Fruit fly (Drosophila melanogaster) whole organism, wandering third instar larva: Measurements from ENCODE around the gene Pxn.

ENCODE experiments used
- Abd-B ChIP-seq: fragments of >200 bp; optimal IDR thresholded peaks from 2 replicates; lab custom pipeline; 2017; ENCODE audit warnings: missing biosample characterization, missing genetic modification characterization
- CG32264 ChIP-seq: fragments of 200-800 bp; sonication (Bioruptor generic); optimal IDR thresholded peaks from 2 replicates; lab custom pipeline; 2016; ENCODE audit warnings: missing biosample characterization, missing genetic modification characterization
- CrebA ChIP-seq: fragments of 200-800 bp; sonication (Bioruptor generic); optimal IDR thresholded peaks from 2 replicates; lab custom pipeline; 2016; ENCODE audit warnings: missing biosample characterization, mild to moderate bottlenecking, missing genetic modification characterization, borderline replicate concordance
- Dif ChIP-seq: fragments of 200-275, 200-300 bp; sonication (Bioruptor generic); optimal IDR thresholded peaks from 2 replicates; lab custom pipeline; 2018; ENCODE audit warnings: missing biosample characterization, missing genetic modification characterization; ENCODE audit not compliant: partially characterized antibody
- GATAd ChIP-seq: sonication (Bioruptor generic); optimal IDR thresholded peaks from 2 replicates; lab custom pipeline; 2016; ENCODE audit warnings: missing biosample characterization, missing genetic modification characterization
- HLH106 ChIP-seq: fragments of 200-800 bp; optimal IDR thresholded peaks from 3 replicates; lab custom pipeline; 2019; ENCODE audit warnings: missing biosample characterization, mild to moderate bottlenecking, missing genetic modification characterization, moderate library complexity
- Hnf4 ChIP-seq: fragments of 200-800 bp; sonication (Bioruptor generic); optimal IDR thresholded peaks from 2 replicates; lab custom pipeline; 2016; ENCODE audit warnings: missing biosample characterization, mild to moderate bottlenecking, missing genetic modification characterization
- Hr78 ChIP-seq: fragments of >200 bp; optimal IDR thresholded peaks from 2 replicates; lab custom pipeline; 2017; ENCODE audit warnings: missing biosample characterization, missing genetic modification characterization
- Hr83 ChIP-seq: fragments of 200-300 bp; sonication (Bioruptor generic); optimal IDR thresholded peaks from 2 replicates; lab custom pipeline; 2016; ENCODE audit warnings: missing biosample characterization, mild to moderate bottlenecking, missing genetic modification characterization, moderate library complexity; ENCODE audit not compliant: poor library complexity, severe bottlenecking
- Jra ChIP-seq: sonication (Bioruptor generic); optimal IDR thresholded peaks from 2 replicates; lab custom pipeline; 2016; ENCODE audit warnings: missing biosample characterization, missing genetic modification characterization
- Mio ChIP-seq: sonication (Bioruptor generic); optimal IDR thresholded peaks from 2 replicates; lab custom pipeline; 2016; ENCODE audit warnings: missing biosample characterization, missing genetic modification characterization
- Myc ChIP-seq: fragments of >200 bp; optimal IDR thresholded peaks from 2 replicates; lab custom pipeline; 2017
- N ChIP-seq: fragments of >200 bp; optimal IDR thresholded peaks from 2 replicates; lab custom pipeline; 2018; ENCODE audit warnings: missing biosample characterization, missing external identifiers, missing genetic modification characterization
- OdsH ChIP-seq: fragments of 200-800 bp; sonication (Bioruptor generic); optimal IDR thresholded peaks from 2 replicates; lab custom pipeline; 2016; ENCODE audit warnings: missing biosample characterization, mild to moderate bottlenecking, missing genetic modification characterization
- Rel ChIP-seq, 2 experiments: fragments of 200-800 bp; sonication (Bioruptor generic) in 1 of 2; optimal IDR thresholded peaks; 2 replicates in 1 of 2; 3 replicates in 1 of 2; lab custom pipeline; 2016 to 2019; ENCODE audit warnings: mild to moderate bottlenecking in 2 of 2, missing biosample characterization in 2 of 2, missing genetic modification characterization in 2 of 2, moderate library complexity in 1 of 2
- Sp1 ChIP-seq: fragments of 200-800 bp; sonication (Bioruptor generic); optimal IDR thresholded peaks from 3 replicates; lab custom pipeline; 2019; ENCODE audit warnings: missing biosample characterization, mild to moderate bottlenecking, missing genetic modification characterization, moderate library complexity
- br ChIP-seq: fragments of 200-800 bp; sonication (Bioruptor generic); optimal IDR thresholded peaks from 2 replicates; lab custom pipeline; 2016; ENCODE audit warnings: missing biosample characterization, missing genetic modification characterization
- dmrt93B ChIP-seq: fragments of 200-800 bp; sonication (Bioruptor generic); optimal IDR thresholded peaks from 2 replicates; lab custom pipeline; 2018; ENCODE audit warnings: missing biosample characterization, mild to moderate bottlenecking, missing genetic modification characterization
- dsf ChIP-seq: sonication (Bioruptor generic); optimal IDR thresholded peaks from 2 replicates; lab custom pipeline; 2016; ENCODE audit warnings: missing biosample characterization, missing genetic modification characterization, borderline replicate concordance
- ey ChIP-seq: fragments of 200-800 bp; sonication (Bioruptor generic); optimal IDR thresholded peaks from 2 replicates; lab custom pipeline; 2016; ENCODE audit warnings: missing biosample characterization, missing genetic modification characterization
- foxo ChIP-seq, 2 experiments: fragments of 200-800 bp; sonication (Bioruptor generic); optimal IDR thresholded peaks; 2 replicates in 1 of 2; 3 replicates in 1 of 2; lab custom pipeline; 2016 to 2017; ENCODE audit warnings: missing biosample characterization in 2 of 2, missing genetic modification characterization in 2 of 2
- fru ChIP-seq: fragments of 200-800 bp; sonication (Bioruptor generic); optimal IDR thresholded peaks from 3 replicates; lab custom pipeline; 2016; ENCODE audit warnings: missing biosample characterization, mild to moderate bottlenecking, missing genetic modification characterization
- h ChIP-seq: fragments of 200-800 bp; sonication (Bioruptor generic); optimal IDR thresholded peaks from 3 replicates; lab custom pipeline; 2016; ENCODE audit warnings: missing biosample characterization, mild to moderate bottlenecking, missing genetic modification characterization
- jim ChIP-seq: fragments of 175-275, 200-325 bp; sonication (Bioruptor generic); optimal IDR thresholded peaks from 2 replicates; lab custom pipeline; 2016; ENCODE audit warnings: missing biosample characterization, mild to moderate bottlenecking, missing genetic modification characterization
- lola ChIP-seq: fragments of >200 bp; optimal IDR thresholded peaks from 2 replicates; lab custom pipeline; 2017; ENCODE audit warnings: missing biosample characterization, missing genetic modification characterization
- pan ChIP-seq: fragments of >200 bp; optimal IDR thresholded peaks from 2 replicates; lab custom pipeline; 2017
- psq ChIP-seq: fragments of 200-800 bp; sonication (Bioruptor generic); optimal IDR thresholded peaks from 3 replicates; lab custom pipeline; 2017; ENCODE audit warnings: missing biosample characterization, mild to moderate bottlenecking, missing genetic modification characterization, moderate library complexity
- rgr ChIP-seq: fragments of 200-800 bp; sonication (Bioruptor generic); optimal IDR thresholded peaks from 3 replicates; lab custom pipeline; 2016; ENCODE audit warnings: missing biosample characterization, mild to moderate bottlenecking, missing genetic modification characterization
- sage ChIP-seq: fragments of 200-800 bp; sonication (Bioruptor generic); optimal IDR thresholded peaks from 2 replicates; lab custom pipeline; 2016; ENCODE audit warnings: missing biosample characterization, mild to moderate bottlenecking, missing genetic modification characterization
- sv ChIP-seq: fragments of 200-800 bp; sonication (Bioruptor generic); optimal IDR thresholded peaks from 3 replicates; lab custom pipeline; 2016; ENCODE audit warnings: missing biosample characterization, missing genetic modification characterization
- tai ChIP-seq: sonication (Bioruptor generic); optimal IDR thresholded peaks from 2 replicates; lab custom pipeline; 2016; ENCODE audit warnings: missing biosample characterization, missing genetic modification characterization
- woc ChIP-seq: sonication (Bioruptor generic); optimal IDR thresholded peaks from 2 replicates; lab custom pipeline; 2016; ENCODE audit warnings: missing biosample characterization, mild to moderate bottlenecking, missing genetic modification characterization

Pxn gene

DNA sequence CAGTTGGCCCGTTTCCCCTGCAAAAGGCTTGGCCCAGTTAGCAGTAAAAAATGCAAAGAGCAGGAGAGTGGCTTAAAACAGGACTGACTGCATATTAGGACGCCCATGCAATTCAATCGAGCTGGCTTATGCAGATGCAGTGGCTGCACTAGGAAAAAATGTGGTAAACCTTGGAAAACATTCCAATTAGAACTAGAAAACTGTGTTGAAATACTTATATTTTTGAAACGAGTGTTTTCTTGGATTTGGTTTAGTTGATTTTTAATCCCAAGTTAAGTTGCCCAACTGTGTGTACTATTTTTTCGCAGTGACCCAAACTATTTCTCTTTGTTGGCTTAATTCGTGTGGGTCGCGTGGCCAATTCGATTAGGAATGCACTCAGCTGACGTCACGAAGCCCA is 47.6 kb downstream of the Pxn start:
- TF ChIP-seq jim (no peak), foxo (GFP tag; optimal IDR thresholded peaks at IDR 0.05; lab: Kevin White, UChicago) (no peak), Sp1 (GFP tag; lab: Kevin White, UChicago) (no peak), Hr78 (GFP tag; lab: Kevin White, UChicago) (no peak), ey (GFP tag; lab: Kevin White, UChicago) (no peak), CG32264 (no peak), sage (GFP tag; lab: Kevin White, UChicago) (no peak), lola (GFP tag; lab: Kevin White, UChicago) (no peak), Myc (lab: Kevin White, UChicago) (no peak), Abd-B (no peak), Mio (GFP tag; lab: Kevin White, UChicago) (no peak), OdsH (GFP tag; lab: Kevin White, UChicago) (no peak), Hnf4 (GFP tag; lab: Kevin White, UChicago) (no peak), woc (no peak)

DNA sequence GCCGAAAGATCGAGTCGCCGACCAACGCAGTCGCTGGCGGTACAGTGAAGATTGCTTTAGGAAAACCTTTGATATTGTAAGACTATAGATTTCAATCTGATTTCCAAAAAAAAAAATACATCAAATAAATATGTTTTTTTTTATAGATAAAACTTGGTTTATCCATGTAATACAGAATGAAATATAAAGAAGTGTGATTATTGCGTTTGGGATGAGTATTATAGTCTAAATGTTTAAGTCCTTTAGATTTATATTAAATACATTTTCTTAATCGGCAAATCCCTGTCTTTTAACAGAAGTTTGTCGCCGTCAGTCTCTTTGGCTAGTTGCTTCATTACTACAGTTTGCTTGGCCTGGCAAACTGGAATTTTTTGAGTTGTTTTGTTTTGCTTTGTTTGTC is 48.0 kb downstream of the Pxn start:
- TF ChIP-seq sage (GFP tag; lab: Kevin White, UChicago) (no peak), dsf (GFP tag; lab: Kevin White, UChicago) (no peak), Jra (GFP tag; lab: Kevin White, UChicago) (no peak), tai (GFP tag; lab: Kevin White, UChicago) (no peak)

DNA sequence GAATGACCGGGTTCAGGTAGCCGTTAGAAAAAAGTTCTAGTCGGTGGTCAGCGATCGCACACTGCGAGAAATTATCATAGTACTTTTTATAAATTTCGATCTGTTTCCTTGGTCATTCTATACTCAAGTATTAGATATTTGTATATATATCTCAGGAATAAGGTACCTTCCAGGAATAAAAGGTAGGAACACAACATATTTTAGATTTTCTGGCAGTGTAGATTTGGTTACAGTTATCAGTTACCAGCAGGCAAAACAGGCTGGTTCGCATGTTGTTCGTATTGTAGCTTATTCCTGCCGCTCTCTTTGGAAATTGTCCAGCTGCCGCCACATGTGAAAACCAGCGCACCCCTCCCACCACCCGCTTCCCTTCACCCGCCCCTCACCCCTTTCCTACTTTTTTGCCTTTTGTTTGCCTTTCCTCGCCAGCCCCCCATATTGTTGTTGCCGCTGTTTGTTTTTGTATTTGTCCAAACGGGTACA is 48.5 kb downstream of the Pxn start:
- no peak for TF ChIP-seq Hr78 (GFP tag; lab: Kevin White, UChicago)
- peak; percentile 53 for TF ChIP-seq sage (GFP tag; lab: Kevin White, UChicago)
- peak; percentile 59 for TF ChIP-seq CG32264
- no peak for TF ChIP-seq CrebA
- TF ChIP-seq Dif (GFP tag; lab: Kevin White, UChicago), result no peak
- TF ChIP-seq GATAd (GFP tag; lab: Kevin White, UChicago), result no peak
- peak; percentile 33 for TF ChIP-seq woc
- TF ChIP-seq foxo (GFP tag; optimal IDR thresholded peaks at IDR 0.05; lab: Kevin White, UChicago), result peak in 1 of 2 experiments; percentile 64
- no peak for TF ChIP-seq tai (GFP tag; lab: Kevin White, UChicago)
- peak; percentile 70 for TF ChIP-seq Sp1 (GFP tag; lab: Kevin White, UChicago)
- TF ChIP-seq N (GFP tag; lab: Kevin White, UChicago), result no peak
- TF ChIP-seq h (GFP tag; lab: Kevin White, UChicago), result peak; percentile 71
- TF ChIP-seq pan (lab: Kevin White, UChicago), result no peak
- TF ChIP-seq jim, result no peak
- TF ChIP-seq rgr (GFP tag; lab: Kevin White, UChicago), result peak; percentile 72
- peak; percentile 16 for TF ChIP-seq Jra (GFP tag; lab: Kevin White, UChicago)
- peak; percentile 69 for TF ChIP-seq psq (GFP tag; lab: Kevin White, UChicago)
- peak; percentile 50 for TF ChIP-seq Hnf4 (GFP tag; lab: Kevin White, UChicago)
- TF ChIP-seq ey (GFP tag; lab: Kevin White, UChicago), result peak; percentile 63
- peak; percentile 66 for TF ChIP-seq sv (GFP tag; lab: Kevin White, UChicago)
- peak; percentile 4 for TF ChIP-seq Hr83
- TF ChIP-seq HLH106 (tag; lab: Kevin White, UChicago), result peak; percentile 52
- TF ChIP-seq OdsH (GFP tag; lab: Kevin White, UChicago), result peak; percentile 57
- TF ChIP-seq dmrt93B (GFP tag; lab: Kevin White, UChicago), result peak; percentile 44
- peak; percentile 67 for TF ChIP-seq fru (GFP tag; lab: Kevin White, UChicago)
- TF ChIP-seq br (GFP tag; lab: Kevin White, UChicago), result peak; percentile 72

DNA sequence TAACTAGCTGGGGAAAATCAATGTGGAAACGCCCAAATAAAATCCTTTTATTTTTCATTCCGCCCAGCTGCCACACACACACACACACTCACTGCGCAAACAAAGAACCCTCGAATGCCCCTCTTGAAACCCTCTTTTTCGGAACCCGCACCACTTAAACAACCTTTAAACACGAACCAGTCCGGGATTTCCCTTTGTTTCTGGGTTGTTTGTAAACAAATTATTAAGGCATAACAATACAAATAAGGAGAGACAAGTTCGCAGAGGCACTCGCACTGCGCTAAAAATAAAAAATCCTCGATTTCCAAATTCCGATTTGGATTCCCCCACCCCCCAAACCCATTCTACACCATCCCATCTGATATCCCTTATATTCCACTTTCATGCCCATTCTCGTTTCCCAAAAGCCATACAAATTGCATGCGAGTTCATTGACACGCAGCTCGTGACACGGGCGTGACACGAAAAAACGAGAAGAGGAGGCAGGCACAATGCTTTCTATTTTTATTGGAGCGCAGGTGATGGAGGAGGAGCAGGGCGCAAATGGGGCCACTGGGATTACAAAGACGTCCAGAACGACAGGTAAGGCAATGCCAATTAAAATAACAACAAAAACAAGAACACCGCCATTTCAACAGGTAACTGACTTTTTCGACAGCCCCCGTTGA is 50.2 kb downstream of the Pxn start:
- TF ChIP-seq rgr (GFP tag; lab: Kevin White, UChicago), result no peak
- TF ChIP-seq Jra (GFP tag; lab: Kevin White, UChicago), result no peak
- TF ChIP-seq jim, result no peak
- TF ChIP-seq Mio (GFP tag; lab: Kevin White, UChicago), result no peak
- TF ChIP-seq Rel (GFP tag; optimal IDR thresholded peaks at IDR 0.05; lab: Kevin White, UChicago), result no peak
- TF ChIP-seq Rel (tag; optimal IDR thresholded peaks at IDR 0.05; lab: Kevin White, UChicago), result peak; percentile 96
